Fruit fly (Drosophila melanogaster) whole organism, embryonic: ENCODE data around the gene CG1092.

Source experiments
- ATbp ChIP-seq: fragments of 200-800 bp; sonication (Bioruptor generic); optimal IDR thresholded peaks from 2 replicates; lab custom pipeline; 2017; ENCODE audit warnings: missing biosample characterization, mild to moderate bottlenecking, missing genetic modification characterization, missing genetic modification reagents
- Abd-B ChIP-seq: fragments of 200-800 bp; sonication (Bioruptor generic); optimal IDR thresholded peaks from 2 replicates; lab custom pipeline; 2018; ENCODE audit warnings: missing biosample characterization, mild to moderate bottlenecking, missing genetic modification characterization, moderate library complexity
- Atf-2 ChIP-seq: fragments of 200-800 bp; sonication (Bioruptor generic); optimal IDR thresholded peaks from 2 replicates; lab custom pipeline; 2016; ENCODE audit warnings: missing biosample characterization, missing genetic modification characterization
- Atf3 ChIP-seq: fragments of 200-800 bp; sonication (Bioruptor generic); optimal IDR thresholded peaks from 3 replicates; lab custom pipeline; 2016; ENCODE audit warnings: missing biosample characterization, missing genetic modification characterization
- B-H1 ChIP-seq: fragments of 200-800 bp; sonication (Bioruptor generic); IDR thresholded peaks from 3 replicates; pipeline ENCODE4 v1.3.6; 2022; ENCODE audit warnings: missing biosample characterization, missing genetic modification characterization
- Bgb ChIP-seq: fragments of 200-800 bp; sonication (Bioruptor generic); IDR thresholded peaks from 2 replicates; pipeline ENCODE4 v1.3.6; 2022; ENCODE audit warnings: missing biosample characterization, missing genetic modification characterization; ENCODE audit not compliant: partially characterized antibody
- CG10543 ChIP-seq: fragments of 200-800 bp; sonication (Bioruptor generic); optimal IDR thresholded peaks from 3 replicates; lab custom pipeline; 2017; ENCODE audit warnings: missing biosample characterization, mild to moderate bottlenecking, missing genetic modification characterization, moderate library complexity
- CG11560 ChIP-seq: fragments of 200-800 bp; sonication (Bioruptor generic); IDR thresholded peaks from 3 replicates; pipeline ENCODE4 v1.3.6; 2022; ENCODE audit warnings: missing biosample characterization, missing genetic modification characterization
- CG13624 ChIP-seq: fragments of 200-800 bp; sonication (Bioruptor generic); optimal IDR thresholded peaks from 2 replicates; lab custom pipeline; 2016; ENCODE audit warnings: missing biosample characterization, missing genetic modification characterization
- CG13894 ChIP-seq: fragments of 200-800 bp; sonication (Bioruptor generic); optimal IDR thresholded peaks from 3 replicates; lab custom pipeline; 2018; ENCODE audit warnings: missing biosample characterization, mild to moderate bottlenecking, missing genetic modification characterization, moderate library complexity
- CG14667 ChIP-seq: fragments of 200-800 bp; sonication (Bioruptor generic); IDR thresholded peaks from 2 replicates; pipeline ENCODE4 v1.3.6; 2022; ENCODE audit warnings: missing biosample characterization, missing genetic modification characterization
- CG15011 ChIP-seq: fragments of 200-800 bp; sonication (Bioruptor generic); optimal IDR thresholded peaks from 3 replicates; lab custom pipeline; 2018; ENCODE audit warnings: missing biosample characterization, mild to moderate bottlenecking, missing genetic modification characterization
- CG15073 ChIP-seq: fragments of 200-800 bp; sonication (Bioruptor generic); optimal IDR thresholded peaks from 2 replicates; lab custom pipeline; 2016; ENCODE audit warnings: missing biosample characterization, missing genetic modification characterization
- CG17568 ChIP-seq: fragments of 200-800 bp; sonication (Bioruptor generic); optimal IDR thresholded peaks from 2 replicates; lab custom pipeline; 2018; ENCODE audit warnings: missing biosample characterization, mild to moderate bottlenecking, missing genetic modification characterization, moderate library complexity
- CG18011 ChIP-seq: fragments of 200-800 bp; sonication (Bioruptor generic); optimal IDR thresholded peaks from 2 replicates; lab custom pipeline; 2017; ENCODE audit warnings: missing biosample characterization, missing genetic modification characterization, mild to moderate bottlenecking, moderate library complexity, missing genotype
- CG18599 ChIP-seq: fragments of 200-800 bp; sonication (Bioruptor generic); optimal IDR thresholded peaks from 3 replicates; lab custom pipeline; 2017; ENCODE audit warnings: missing biosample characterization, missing genetic modification characterization, mild to moderate bottlenecking, moderate library complexity, missing genetic modification reagents
- CG2199 ChIP-seq: fragments of 200-800 bp; sonication (Bioruptor generic); IDR thresholded peaks from 3 replicates; pipeline ENCODE4 v1.3.6; 2022; ENCODE audit warnings: missing biosample characterization, missing genetic modification characterization
- CG2678 ChIP-seq: fragments of 200-800 bp; sonication (Bioruptor generic); optimal IDR thresholded peaks from 3 replicates; lab custom pipeline; 2019; ENCODE audit warnings: missing biosample characterization, mild to moderate bottlenecking, missing genetic modification characterization, moderate library complexity
- CG6791 ChIP-seq: fragments of 200-800 bp; sonication (Bioruptor generic); IDR thresholded peaks from 3 replicates; pipeline ENCODE4 v1.3.6; 2022; ENCODE audit warnings: missing biosample characterization, missing genetic modification characterization; ENCODE audit not compliant: partially characterized antibody
- CG7839 ChIP-seq: fragments of 200-800 bp; sonication (Bioruptor generic); optimal IDR thresholded peaks from 3 replicates; lab custom pipeline; 2018; ENCODE audit warnings: missing biosample characterization, mild to moderate bottlenecking, missing genetic modification characterization, moderate library complexity
- CG8924 ChIP-seq: fragments of 200-800 bp; optimal IDR thresholded peaks from 3 replicates; lab custom pipeline; 2019; ENCODE audit warnings: missing biosample characterization, mild to moderate bottlenecking, missing genetic modification characterization, moderate library complexity
- CG9727 ChIP-seq: fragments of 200-800 bp; sonication (Bioruptor generic); optimal IDR thresholded peaks from 3 replicates; lab custom pipeline; 2017; ENCODE audit warnings: missing biosample characterization, mild to moderate bottlenecking, missing genetic modification characterization
- Camta ChIP-seq: fragments of 200-800 bp; sonication (Bioruptor generic); optimal IDR thresholded peaks from 2 replicates; lab custom pipeline; 2016; ENCODE audit warnings: missing biosample characterization, missing genetic modification characterization
- Dfd ChIP-seq, 2 experiments: fragments of >200 bp; optimal IDR thresholded peaks; 2 replicates each; lab custom pipeline; 2017; ENCODE audit warnings: missing biosample characterization in 2 of 2, missing genetic modification characterization in 2 of 2
- Jarid2 ChIP-seq: fragments of 200-800 bp; sonication (Bioruptor generic); optimal IDR thresholded peaks from 3 replicates; lab custom pipeline; 2017; ENCODE audit warnings: mild to moderate bottlenecking, missing biosample characterization, missing genetic modification reagents, missing genetic modification characterization
- MESR4 ChIP-seq: fragments of 200-800 bp; sonication (Bioruptor generic); optimal IDR thresholded peaks from 2 replicates; lab custom pipeline; 2018; ENCODE audit warnings: missing biosample characterization, mild to moderate bottlenecking, missing genetic modification characterization, moderate library complexity
- Med ChIP-seq: fragments of 200-800 bp; sonication (Bioruptor generic); peaks from one replicate; lab custom pipeline; 2016; ENCODE audit warnings: missing biosample characterization, missing genetic modification characterization, mild to moderate bottlenecking, inconsistent platforms, moderate library complexity
- Mes4 ChIP-seq: fragments of 200-800 bp; sonication (Bioruptor generic); optimal IDR thresholded peaks from 2 replicates; lab custom pipeline; 2016; ENCODE audit warnings: missing biosample characterization, missing genetic modification characterization
- Mrtf ChIP-seq: fragments of 200-800 bp; sonication (Bioruptor generic); IDR thresholded peaks from 3 replicates; pipeline ENCODE4 v1.3.6; 2022; ENCODE audit warnings: missing biosample characterization, missing genetic modification characterization
- NC2α ChIP-seq: fragments of 200-800 bp; sonication (Bioruptor generic); optimal IDR thresholded peaks from 2 replicates; lab custom pipeline; 2016; ENCODE audit warnings: missing biosample characterization, missing genetic modification characterization
- Neu2 ChIP-seq: fragments of 200-800 bp; sonication (Bioruptor generic); optimal IDR thresholded peaks from 3 replicates; lab custom pipeline; 2016; ENCODE audit warnings: missing biosample characterization, missing genetic modification characterization, borderline replicate concordance
- Oli ChIP-seq: fragments of 200-800 bp; sonication (Bioruptor generic); optimal IDR thresholded peaks from 2 replicates; lab custom pipeline; 2018; ENCODE audit warnings: missing biosample characterization, mild to moderate bottlenecking, missing genetic modification characterization, moderate library complexity
- PHDP ChIP-seq: fragments of 200-800 bp; sonication (Bioruptor generic); optimal IDR thresholded peaks from 3 replicates; lab custom pipeline; 2018; ENCODE audit warnings: missing biosample characterization, mild to moderate bottlenecking, missing genetic modification characterization, moderate library complexity
- Rx ChIP-seq: fragments of 200-800 bp; sonication (Bioruptor generic); IDR thresholded peaks from 2 replicates; pipeline ENCODE4 v1.3.6; 2022; ENCODE audit warnings: missing biosample characterization, missing genetic modification characterization
- Sox100B ChIP-seq: fragments of 200-800 bp; sonication (Bioruptor generic); optimal IDR thresholded peaks from 3 replicates; lab custom pipeline; 2018; ENCODE audit warnings: missing biosample characterization, mild to moderate bottlenecking, missing genetic modification characterization
- Sry-δ ChIP-seq: fragments of 200-800 bp; sonication (Bioruptor generic); optimal IDR thresholded peaks from 2 replicates; lab custom pipeline; 2016; ENCODE audit warnings: missing biosample characterization, missing genetic modification characterization
- Xrp1 ChIP-seq: fragments of 200-800 bp; sonication (Bioruptor generic); IDR thresholded peaks from 2 replicates; pipeline ENCODE4 v1.3.6; 2022; ENCODE audit warnings: missing biosample characterization, missing genetic modification characterization
- ac ChIP-seq: fragments of 200-800 bp; sonication (Bioruptor generic); optimal IDR thresholded peaks from 3 replicates; lab custom pipeline; 2017; ENCODE audit warnings: missing biosample characterization, mild to moderate bottlenecking, missing genetic modification characterization
- bowl ChIP-seq: fragments of 200-800 bp; sonication (Bioruptor generic); IDR thresholded peaks from 2 replicates; pipeline ENCODE4 v1.3.6; 2022; ENCODE audit warnings: missing biosample characterization, missing genetic modification characterization
- chinmo ChIP-seq: fragments of 200-800 bp; sonication (Bioruptor generic); IDR thresholded peaks from 4 replicates; pipeline ENCODE4 v1.3.6; 2022; ENCODE audit warnings: missing biosample characterization, missing genetic modification characterization; ENCODE audit not compliant: partially characterized antibody
- croc ChIP-seq: fragments of 200-800 bp; sonication (Bioruptor generic); conservative IDR thresholded peaks from 3 replicates; pipeline ENCODE4 v1.3.6; 2022; ENCODE audit warnings: missing biosample characterization, missing genetic modification characterization
- da ChIP-seq: fragments of 200-800 bp; sonication (Bioruptor generic); optimal IDR thresholded peaks from 2 replicates; lab custom pipeline; 2016; ENCODE audit warnings: missing biosample characterization, missing genetic modification characterization
- dm ChIP-seq: fragments of 200-800 bp; sonication (Bioruptor generic); optimal IDR thresholded peaks from 3 replicates; lab custom pipeline; 2016; ENCODE audit warnings: missing biosample characterization, missing genetic modification characterization
- fd102C ChIP-seq: fragments of 200-800 bp; sonication (Bioruptor generic); optimal IDR thresholded peaks from 2 replicates; lab custom pipeline; 2018; ENCODE audit warnings: missing biosample characterization, mild to moderate bottlenecking, missing genetic modification characterization, moderate library complexity
- fd96Cb ChIP-seq: fragments of 200-800 bp; sonication (Bioruptor generic); optimal IDR thresholded peaks from 2 replicates; lab custom pipeline; 2018; ENCODE audit warnings: missing biosample characterization, mild to moderate bottlenecking, missing genetic modification characterization, moderate library complexity
- grau ChIP-seq: fragments of 200-800 bp; optimal IDR thresholded peaks from 3 replicates; lab custom pipeline; 2019; ENCODE audit warnings: missing biosample characterization, mild to moderate bottlenecking, missing genetic modification characterization, moderate library complexity
- grn ChIP-seq: fragments of 200-800 bp; sonication (Bioruptor generic); optimal IDR thresholded peaks from 3 replicates; lab custom pipeline; 2017; ENCODE audit warnings: missing biosample characterization, missing genetic modification characterization
- her ChIP-seq: fragments of 200-800 bp; sonication (Bioruptor generic); optimal IDR thresholded peaks from 2 replicates; lab custom pipeline; 2016; ENCODE audit warnings: missing biosample characterization, missing genetic modification characterization
- pum ChIP-seq: fragments of 200-800 bp; sonication (Bioruptor generic); optimal IDR thresholded peaks from 2 replicates; lab custom pipeline; 2016; ENCODE audit warnings: missing biosample characterization, missing genetic modification characterization
- slp2 ChIP-seq: fragments of 200-800 bp; sonication (Bioruptor generic); optimal IDR thresholded peaks from 2 replicates; lab custom pipeline; 2016; ENCODE audit warnings: missing biosample characterization, missing genetic modification characterization
- so ChIP-seq: fragments of 200-800 bp; sonication (Bioruptor generic); IDR thresholded peaks from 3 replicates; pipeline ENCODE4 v1.3.6; 2022; ENCODE audit warnings: missing biosample characterization, missing genetic modification characterization

CG1092 gene

DNA sequence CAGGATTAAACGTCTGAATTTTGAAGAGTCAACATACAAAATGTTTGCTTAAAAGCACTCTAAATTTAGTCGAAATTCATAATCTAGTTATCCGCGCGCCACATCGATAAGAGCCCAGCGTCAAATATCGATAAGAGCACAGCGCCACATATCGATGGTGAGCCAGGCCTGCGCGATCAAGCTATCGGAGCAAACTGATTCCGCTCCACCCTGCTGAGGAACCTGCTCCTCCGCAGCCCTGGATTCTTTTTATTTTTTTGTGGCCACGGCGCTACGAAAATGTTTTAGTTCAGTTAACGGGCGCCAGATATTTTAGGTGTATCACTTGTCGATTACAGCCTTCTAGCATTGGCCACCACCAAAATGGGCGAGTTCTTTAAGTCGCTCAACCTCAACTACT is 45.8 kb upstream of the CG1092 start (continued):
- TF ChIP-seq MESR4 (GFP tag; lab: Kevin White, UChicago) = peak; percentile 98
- no peak for TF ChIP-seq Neu2
- TF ChIP-seq CG7839 = no peak
- TF ChIP-seq Xrp1 = peak; percentile 7; the same call in 1 of the 2 replicates
- TF ChIP-seq B-H1 (GFP tag; lab: Robert Waterston, UW) = no peak
- no peak for TF ChIP-seq fd96Cb
- peak; percentile 71 for TF ChIP-seq her (GFP tag; lab: Kevin White, UChicago)
- TF ChIP-seq grn (GFP tag; lab: Kevin White, UChicago) = no peak
- TF ChIP-seq CG8924 (tag; lab: Kevin White, UChicago) = no peak
- TF ChIP-seq Camta (GFP tag; lab: Kevin White, UChicago) = peak; percentile 14
- no peak for TF ChIP-seq CG10543
- peak; percentile 100 for TF ChIP-seq Bgb (GFP tag; lab: Robert Waterston, UW)
- TF ChIP-seq da (GFP tag; lab: Kevin White, UChicago) = no peak
- no peak for TF ChIP-seq CG14667
- peak; percentile 98 for TF ChIP-seq chinmo (GFP tag; lab: Robert Waterston, UW)
- peak; percentile 1 for TF ChIP-seq dm (GFP tag; lab: Kevin White, UChicago)
- no peak for TF ChIP-seq CG18599
- peak; percentile 95 for TF ChIP-seq Med (GFP tag; lab: Kevin White, UChicago)
- no peak for TF ChIP-seq NC2α (GFP tag; lab: Kevin White, UChicago)
- TF ChIP-seq so (GFP tag; lab: Robert Waterston, UW) = peak; percentile 48; the same call in 1 of the 3 replicates
- TF ChIP-seq CG2678 (tag; lab: Kevin White, UChicago) = no peak
- no peak for TF ChIP-seq pum (GFP tag; lab: Kevin White, UChicago)
- TF ChIP-seq Mes4 = peak; percentile 32
- no peak for TF ChIP-seq ATbp (GFP tag; lab: Kevin White, UChicago)
- peak; percentile 20 for TF ChIP-seq CG9727 (GFP tag; lab: Kevin White, UChicago)
- TF ChIP-seq CG17568 (GFP tag; lab: Kevin White, UChicago) = no peak
- no peak for TF ChIP-seq fd102C
- no peak for TF ChIP-seq slp2
- no peak for TF ChIP-seq bowl (GFP tag; lab: Robert Waterston, UW)
- TF ChIP-seq CG15011 (GFP tag; lab: Kevin White, UChicago) = no peak
- peak; percentile 20 for TF ChIP-seq CG18011
- peak; percentile 88 for TF ChIP-seq Sry-δ
- peak; percentile 45 for TF ChIP-seq grau (tag; lab: Kevin White, UChicago)
- peak; percentile 70 for TF ChIP-seq CG13624
- TF ChIP-seq croc = no peak; the same call in 2 of the 3 replicates
- TF ChIP-seq Abd-B (GFP tag; lab: Kevin White, UChicago) = no peak
- TF ChIP-seq CG6791 (GFP tag; lab: Robert Waterston, UW) = peak; percentile 99
- TF ChIP-seq Atf-2 (GFP tag; lab: Kevin White, UChicago) = no peak
- TF ChIP-seq Oli (tag; lab: Kevin White, UChicago) = no peak
- no peak for TF ChIP-seq Mrtf (GFP tag; lab: Robert Waterston, UW)
- TF ChIP-seq CG13894 = no peak
- TF ChIP-seq Atf3 (GFP tag; lab: Kevin White, UChicago) = no peak
- TF ChIP-seq Sox100B (GFP tag; lab: Kevin White, UChicago) = no peak
- TF ChIP-seq Jarid2 (GFP tag; lab: Kevin White, UChicago) = no peak
- no peak for TF ChIP-seq CG15073 (GFP tag; lab: Kevin White, UChicago)
- TF ChIP-seq CG11560 (tag; lab: Robert Waterston, UW) = no peak
- TF ChIP-seq Rx (GFP tag; lab: Robert Waterston, UW) = no peak; the same call in 1 of the 2 replicates
- peak; percentile 19 for TF ChIP-seq PHDP
- TF ChIP-seq Dfd (GFP tag; optimal IDR thresholded peaks at IDR 0.05; lab: Kevin White, UChicago) = no peak
- TF ChIP-seq CG2199 (GFP tag; lab: Robert Waterston, UW) = 0 out of 3 replicates have a peak, but pooled peaks have one; percentile 76
- TF ChIP-seq ac = no peak
